Worm (Caenorhabditis elegans): ENCODE results near the gene chil-3.

DNA sequence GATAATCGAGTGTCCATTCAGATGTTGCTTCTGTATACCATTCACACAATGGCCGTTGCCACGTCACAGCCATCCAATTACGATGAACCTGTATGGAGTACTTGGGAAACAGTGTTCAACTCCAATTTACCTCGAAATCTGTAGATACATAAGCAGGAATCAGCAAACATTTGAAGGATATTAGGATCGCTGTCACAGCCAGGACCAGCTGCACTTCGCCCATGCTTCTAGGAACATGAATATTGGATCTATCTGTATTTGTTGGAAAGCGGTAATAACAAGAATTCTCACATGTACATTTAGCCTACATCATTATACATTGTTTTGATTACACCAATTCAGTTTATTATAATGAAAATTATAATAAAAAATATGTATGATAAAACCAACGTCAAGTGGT is 24.9 kb upstream of the chil-3 start, which contains the start of gene algn-8:
- TF ChIP-seq crh-2 (tag; optimal IDR thresholded peaks at IDR 0.05), result no peak
- no peak for TF ChIP-seq sma-3 (GFP tag; optimal IDR thresholded peaks at IDR 0.05)
- no peak for TF ChIP-seq F13H6.1 (tag; optimal IDR thresholded peaks at IDR 0.05)
- TF ChIP-seq unc-62 (GFP tag; optimal IDR thresholded peaks at IDR 0.05), result no peak

Data from whole organism, L2 larva.